Worm (Caenorhabditis elegans): Measurements from ENCODE around the gene gtap-1.

DNA sequence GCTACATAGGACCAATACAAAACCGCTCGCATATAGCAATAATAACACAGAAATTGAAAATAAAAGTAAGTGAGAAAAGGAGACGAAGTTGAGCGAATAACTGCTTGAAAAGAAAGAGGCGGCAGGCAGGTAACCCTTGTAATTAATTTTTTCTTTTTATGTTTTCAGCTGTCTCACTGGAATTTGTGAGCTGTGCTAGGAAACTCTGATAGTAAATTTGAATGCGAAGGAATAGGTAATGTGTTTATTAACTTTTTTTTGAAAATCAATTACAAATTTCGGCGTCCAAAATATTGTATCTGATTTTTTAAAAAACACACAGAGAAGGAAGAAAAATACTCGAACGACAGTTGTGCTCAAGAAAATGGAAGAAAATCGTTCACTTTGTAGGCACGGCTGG lies 19.0 kb upstream of the gtap-1 start, which contains the start of gene H41C03.2:
- TF ChIP-seq vab-15 (tag; optimal IDR thresholded peaks at IDR 0.05) = no peak
- no peak for TF ChIP-seq dpl-1 (GFP tag; optimal IDR thresholded peaks at IDR 0.05)
- no peak for TF ChIP-seq lsy-2 (tag; optimal IDR thresholded peaks at IDR 0.05)
- no peak for TF ChIP-seq Y116A8C.19 (tag; optimal IDR thresholded peaks at IDR 0.05; ENCODE audit: borderline replicate concordance)
- TF ChIP-seq elt-3 (tag; optimal IDR thresholded peaks at IDR 0.05) = no peak
- no peak for TF ChIP-seq hlh-4 (tag; optimal IDR thresholded peaks at IDR 0.05)
- no peak for TF ChIP-seq nhr-71 (tag; optimal IDR thresholded peaks at IDR 0.05)

All from whole organism, L1 larva.